Fruit fly (Drosophila melanogaster) whole organism, embryonic: ENCODE results near the gene Oatp26F.

Experiments used
- B-H2 ChIP-seq: fragments of 200-800 bp; sonication (Bioruptor generic); optimal IDR thresholded peaks from 2 replicates; lab custom pipeline; 2018; ENCODE audit warnings: missing biosample characterization, mild to moderate bottlenecking, missing genetic modification characterization
- CG10431 ChIP-seq: fragments of 200-800 bp; sonication (Bioruptor generic); optimal IDR thresholded peaks from 3 replicates; lab custom pipeline; 2018; ENCODE audit warnings: missing biosample characterization, mild to moderate bottlenecking, missing genetic modification characterization
- CG10565 ChIP-seq: fragments of 200-800 bp; sonication (Bioruptor generic); optimal IDR thresholded peaks from 3 replicates; lab custom pipeline; 2016; ENCODE audit warnings: missing biosample characterization, mild to moderate bottlenecking, missing genetic modification characterization
- CG12942 ChIP-seq: fragments of 200-800 bp; sonication (Bioruptor generic); optimal IDR thresholded peaks from 3 replicates; lab custom pipeline; 2016; ENCODE audit warnings: missing biosample characterization, missing genetic modification characterization
- CG13894 ChIP-seq: fragments of 200-800 bp; sonication (Bioruptor generic); optimal IDR thresholded peaks from 3 replicates; lab custom pipeline; 2018; ENCODE audit warnings: missing biosample characterization, mild to moderate bottlenecking, missing genetic modification characterization, moderate library complexity
- CG14014 ChIP-seq: fragments of 200-800 bp; sonication (Bioruptor generic); IDR thresholded peaks from 2 replicates; pipeline ENCODE4 v1.3.6; 2022; ENCODE audit warnings: missing biosample characterization, missing genetic modification characterization
- CG14441 ChIP-seq: fragments of 200-800 bp; sonication (Bioruptor generic); IDR thresholded peaks from 2 replicates; pipeline ENCODE4 v1.3.6; 2022; ENCODE audit warnings: missing biosample characterization, missing genetic modification characterization
- CG15269 ChIP-seq: fragments of 200-800 bp; sonication (Bioruptor generic); optimal IDR thresholded peaks from 2 replicates; lab custom pipeline; 2018; ENCODE audit warnings: missing biosample characterization, mild to moderate bottlenecking, missing genetic modification characterization, moderate library complexity
- CG16863 ChIP-seq: fragments of 200-800 bp; sonication (Bioruptor generic); optimal IDR thresholded peaks from 3 replicates; lab custom pipeline; 2016; ENCODE audit warnings: missing biosample characterization, missing genetic modification characterization
- CG17385 ChIP-seq: fragments of 200-800 bp; sonication (Bioruptor generic); optimal IDR thresholded peaks from 3 replicates; lab custom pipeline; 2018; ENCODE audit warnings: missing biosample characterization, mild to moderate bottlenecking, missing genetic modification characterization
- CG17802 ChIP-seq: fragments of 200-800 bp; sonication (Bioruptor generic); optimal IDR thresholded peaks from 2 replicates; lab custom pipeline; 2018; ENCODE audit warnings: missing biosample characterization, mild to moderate bottlenecking, missing genetic modification characterization, moderate library complexity
- CG18011 ChIP-seq: fragments of 200-800 bp; sonication (Bioruptor generic); optimal IDR thresholded peaks from 2 replicates; lab custom pipeline; 2017; ENCODE audit warnings: missing biosample characterization, missing genetic modification characterization, mild to moderate bottlenecking, moderate library complexity, missing genotype
- CG1832 ChIP-seq: fragments of 200-800 bp; sonication (Bioruptor generic); optimal IDR thresholded peaks from 2 replicates; lab custom pipeline; 2017; ENCODE audit warnings: missing biosample characterization, mild to moderate bottlenecking, missing genetic modification characterization, inconsistent platforms
- CG18619 ChIP-seq: fragments of 200-800 bp; sonication (Bioruptor generic); optimal IDR thresholded peaks from 3 replicates; lab custom pipeline; 2017; ENCODE audit warnings: missing biosample characterization, mild to moderate bottlenecking, missing genetic modification characterization
- CG2116 ChIP-seq: fragments of 200-800 bp; sonication (Bioruptor generic); optimal IDR thresholded peaks from 3 replicates; lab custom pipeline; 2018; ENCODE audit warnings: missing biosample characterization, mild to moderate bottlenecking, missing genetic modification characterization
- CG2120 ChIP-seq: fragments of 200-800 bp; sonication (Bioruptor generic); optimal IDR thresholded peaks from 3 replicates; lab custom pipeline; 2016; ENCODE audit warnings: missing biosample characterization, missing genetic modification characterization
- CG32772 ChIP-seq: fragments of 200-800 bp; sonication (Bioruptor generic); IDR thresholded peaks from 2 replicates; pipeline ENCODE4 v1.3.6; 2022; ENCODE audit warnings: missing biosample characterization, missing genetic modification characterization
- CG3847 ChIP-seq: fragments of 200-800 bp; sonication (Bioruptor generic); IDR thresholded peaks from 2 replicates; pipeline ENCODE4 v1.3.6; 2022; ENCODE audit warnings: missing biosample characterization, missing genetic modification characterization
- CG4282 ChIP-seq: fragments of 200-800 bp; sonication (Bioruptor generic); optimal IDR thresholded peaks from 2 replicates; lab custom pipeline; 2016; ENCODE audit warnings: missing biosample characterization, missing genetic modification characterization
- CG4328 ChIP-seq: fragments of 200-800 bp; sonication (Bioruptor generic); optimal IDR thresholded peaks from 3 replicates; lab custom pipeline; 2017; ENCODE audit warnings: missing biosample characterization, missing genetic modification reagents, missing genetic modification characterization
- CG4404 ChIP-seq: fragments of 200-800 bp; sonication (Bioruptor generic); IDR thresholded peaks from 2 replicates; pipeline ENCODE4 v1.3.6; 2022; ENCODE audit warnings: missing biosample characterization, missing genetic modification characterization
- CG7372 ChIP-seq: fragments of 200-800 bp; sonication (Bioruptor generic); IDR thresholded peaks from 2 replicates; pipeline ENCODE4 v1.3.6; 2022; ENCODE audit warnings: missing biosample characterization, missing genetic modification characterization
- CG7556 ChIP-seq: fragments of 200-800 bp; sonication (Bioruptor generic); optimal IDR thresholded peaks from 2 replicates; lab custom pipeline; 2017; ENCODE audit warnings: missing biosample characterization, mild to moderate bottlenecking, missing genetic modification characterization
- CG7745 ChIP-seq: fragments of 200-800 bp; sonication (Bioruptor generic); optimal IDR thresholded peaks from 2 replicates; lab custom pipeline; 2018; ENCODE audit warnings: missing biosample characterization, mild to moderate bottlenecking, missing genetic modification characterization, moderate library complexity
- CG7839 ChIP-seq: fragments of 200-800 bp; sonication (Bioruptor generic); optimal IDR thresholded peaks from 3 replicates; lab custom pipeline; 2018; ENCODE audit warnings: missing biosample characterization, mild to moderate bottlenecking, missing genetic modification characterization, moderate library complexity
- CG9817 ChIP-seq: fragments of 200-800 bp; sonication (Bioruptor generic); optimal IDR thresholded peaks from 2 replicates; lab custom pipeline; 2018; ENCODE audit warnings: missing biosample characterization, mild to moderate bottlenecking, missing genetic modification characterization, moderate library complexity
- D19A ChIP-seq: fragments of 200-800 bp; optimal IDR thresholded peaks from 3 replicates; lab custom pipeline; 2019; ENCODE audit warnings: missing biosample characterization, mild to moderate bottlenecking, missing genetic modification characterization, moderate library complexity
- Dbx ChIP-seq: fragments of 200-800 bp; sonication (Bioruptor generic); IDR thresholded peaks from 3 replicates; pipeline ENCODE4 v1.3.6; 2022; ENCODE audit warnings: missing biosample characterization, missing genetic modification characterization
- Fer1 ChIP-seq: fragments of 200-800 bp; sonication (Bioruptor generic); optimal IDR thresholded peaks from 2 replicates; lab custom pipeline; 2017; ENCODE audit warnings: missing biosample characterization, mild to moderate bottlenecking, missing genetic modification characterization
- HLH54F ChIP-seq: fragments of 200-800 bp; sonication (Bioruptor generic); optimal IDR thresholded peaks from 3 replicates; lab custom pipeline; 2016; ENCODE audit warnings: missing biosample characterization, missing genetic modification characterization
- Six4 ChIP-seq: fragments of 200-800 bp; sonication (Bioruptor generic); optimal IDR thresholded peaks from 2 replicates; lab custom pipeline; 2016; ENCODE audit warnings: missing biosample characterization, missing genetic modification characterization
- ab ChIP-seq: fragments of 200-800 bp; sonication (Bioruptor generic); optimal IDR thresholded peaks from 2 replicates; lab custom pipeline; 2016; ENCODE audit warnings: missing biosample characterization, missing genetic modification characterization
- abd-A ChIP-seq: fragments of 200-800 bp; sonication (Bioruptor generic); optimal IDR thresholded peaks from 3 replicates; lab custom pipeline; 2019; ENCODE audit warnings: missing biosample characterization, mild to moderate bottlenecking, missing genetic modification characterization, moderate library complexity
- ac ChIP-seq: fragments of 200-800 bp; sonication (Bioruptor generic); optimal IDR thresholded peaks from 3 replicates; lab custom pipeline; 2017; ENCODE audit warnings: missing biosample characterization, mild to moderate bottlenecking, missing genetic modification characterization
- ato ChIP-seq: fragments of 200-800 bp; sonication (Bioruptor generic); IDR thresholded peaks from 2 replicates; pipeline ENCODE4 v1.3.6; 2022; ENCODE audit warnings: missing biosample characterization, missing genetic modification characterization; ENCODE audit not compliant: partially characterized antibody
- az2 ChIP-seq: fragments of 200-800 bp; sonication (Bioruptor generic); optimal IDR thresholded peaks from 3 replicates; lab custom pipeline; 2016; ENCODE audit warnings: missing biosample characterization, missing genetic modification characterization
- bbx ChIP-seq: fragments of 200-800 bp; sonication (Bioruptor generic); IDR thresholded peaks from 2 replicates; pipeline ENCODE4 v1.3.6; 2022; ENCODE audit warnings: missing biosample characterization, missing genetic modification characterization; ENCODE audit not compliant: partially characterized antibody
- bowl ChIP-seq: fragments of 200-800 bp; sonication (Bioruptor generic); IDR thresholded peaks from 2 replicates; pipeline ENCODE4 v1.3.6; 2022; ENCODE audit warnings: missing biosample characterization, missing genetic modification characterization
- da ChIP-seq: fragments of 200-800 bp; sonication (Bioruptor generic); optimal IDR thresholded peaks from 2 replicates; lab custom pipeline; 2016; ENCODE audit warnings: missing biosample characterization, missing genetic modification characterization
- danr ChIP-seq: fragments of 200-800 bp; sonication (Bioruptor generic); IDR thresholded peaks from 2 replicates; pipeline ENCODE4 v1.3.6; 2022; ENCODE audit warnings: missing biosample characterization, missing genetic modification characterization
- ftz-f1 ChIP-seq: fragments of 200-800 bp; sonication (Bioruptor generic); optimal IDR thresholded peaks from 2 replicates; lab custom pipeline; 2016; ENCODE audit warnings: missing biosample characterization, missing genetic modification characterization
- fu2 ChIP-seq: fragments of 200-800 bp; sonication (Bioruptor generic); optimal IDR thresholded peaks from 2 replicates; lab custom pipeline; 2016; ENCODE audit warnings: missing biosample characterization, missing genetic modification characterization
- her ChIP-seq: fragments of 200-800 bp; sonication (Bioruptor generic); optimal IDR thresholded peaks from 2 replicates; lab custom pipeline; 2016; ENCODE audit warnings: missing biosample characterization, missing genetic modification characterization
- inv ChIP-seq: fragments of 200-800 bp; sonication (Bioruptor generic); IDR thresholded peaks from 2 replicates; pipeline ENCODE4 v1.3.6; 2022; ENCODE audit warnings: missing biosample characterization, missing genetic modification characterization; ENCODE audit not compliant: partially characterized antibody
- kni ChIP-seq: fragments of 200-800 bp; sonication (Bioruptor generic); optimal IDR thresholded peaks from 3 replicates; lab custom pipeline; 2017; ENCODE audit warnings: mild to moderate bottlenecking, missing biosample characterization, missing genetic modification reagents, missing genetic modification characterization
- oc ChIP-seq: fragments of 200-800 bp; sonication (Bioruptor generic); optimal IDR thresholded peaks from 2 replicates; lab custom pipeline; 2018; ENCODE audit warnings: missing biosample characterization, mild to moderate bottlenecking, missing genetic modification characterization, moderate library complexity
- pho ChIP-seq: fragments of 200-800 bp; sonication (Bioruptor generic); optimal IDR thresholded peaks from 2 replicates; lab custom pipeline; 2016; ENCODE audit warnings: missing biosample characterization, missing genetic modification characterization
- sisA ChIP-seq: fragments of 200-800 bp; sonication (Bioruptor generic); IDR thresholded peaks from 2 replicates; pipeline ENCODE4 v1.3.6; 2022; ENCODE audit warnings: missing biosample characterization, missing genetic modification characterization
- tup ChIP-seq: fragments of 200-800 bp; sonication (Bioruptor generic); optimal IDR thresholded peaks from 2 replicates; lab custom pipeline; 2016; ENCODE audit warnings: missing biosample characterization, mild to moderate bottlenecking, missing genetic modification characterization, moderate library complexity
- vfl ChIP-seq: fragments of 200-800 bp; sonication (Bioruptor generic); optimal IDR thresholded peaks from 2 replicates; lab custom pipeline; 2016; ENCODE audit warnings: missing biosample characterization, missing genetic modification characterization
- zfh1 ChIP-seq: fragments of 200-800 bp; sonication (Bioruptor generic); IDR thresholded peaks from 3 replicates; pipeline ENCODE4 v1.3.6; 2022; ENCODE audit warnings: missing biosample characterization, missing genetic modification characterization

Gene Oatp26F

DNA sequence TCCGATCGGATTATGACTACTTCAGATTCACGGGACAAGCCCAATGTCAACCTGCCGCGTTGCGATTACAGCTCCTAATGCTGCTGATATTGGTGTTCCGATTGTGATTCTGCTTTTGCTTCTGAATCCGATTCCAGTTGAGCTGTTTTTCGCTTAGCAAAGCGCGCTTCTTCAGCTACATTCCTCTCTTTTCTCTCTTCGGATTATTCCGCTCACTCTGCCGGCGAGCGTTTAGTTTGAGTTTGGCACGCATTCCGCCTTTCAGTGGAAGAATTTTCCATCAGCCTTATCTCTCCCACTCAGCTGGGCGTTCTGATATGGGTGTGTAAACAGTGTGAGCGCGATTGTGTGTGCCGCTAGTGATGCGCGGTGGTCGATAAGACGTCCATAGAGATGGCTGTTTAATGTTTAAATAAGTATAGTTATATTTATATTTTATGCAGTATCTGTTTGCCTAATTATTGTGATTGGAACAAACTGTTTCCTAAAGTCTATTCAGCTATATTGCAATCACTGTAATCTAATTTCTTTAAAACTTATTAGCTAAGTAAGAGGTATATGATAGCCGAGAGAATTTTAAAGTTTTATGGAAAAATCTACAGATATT lies 35.6 kb upstream of the Oatp26F start, which contains the start of gene Galt (continued):
- peak; percentile 18 for TF ChIP-seq az2 (GFP tag; lab: Kevin White, UChicago)
- TF ChIP-seq da (GFP tag; lab: Kevin White, UChicago): no peak
- no peak for TF ChIP-seq CG7372
- TF ChIP-seq CG4282 (GFP tag; lab: Kevin White, UChicago): no peak
- no peak for TF ChIP-seq CG7839 (tag; lab: Kevin White, UChicago)
- TF ChIP-seq her: no peak
- peak; percentile 31 for TF ChIP-seq CG17385
- no peak for TF ChIP-seq fu2 (GFP tag; lab: Kevin White, UChicago)
- peak; percentile 47; the same call in 1 of the 2 replicates for TF ChIP-seq bbx (GFP tag; lab: Robert Waterston, UW)
- TF ChIP-seq CG4404 (GFP tag; lab: Robert Waterston, UW): no peak
- no peak for TF ChIP-seq CG7556 (GFP tag; lab: Kevin White, UChicago)
- TF ChIP-seq CG1832 (GFP tag; lab: Kevin White, UChicago): no peak
- no peak for TF ChIP-seq CG10565 (GFP tag; lab: Kevin White, UChicago)
- no peak for TF ChIP-seq zfh1 (GFP tag; lab: Robert Waterston, UW)
- no peak for TF ChIP-seq CG7745 (tag; lab: Kevin White, UChicago)
- no peak for TF ChIP-seq CG17802
- TF ChIP-seq ftz-f1: peak; percentile 22
- no peak for TF ChIP-seq abd-A (tag; lab: Kevin White, UChicago)
- no peak for TF ChIP-seq Six4
- TF ChIP-seq vfl (GFP tag; lab: Kevin White, UChicago): no peak
- peak; percentile 33 for TF ChIP-seq CG2116 (GFP tag; lab: Kevin White, UChicago)
- TF ChIP-seq sisA: no peak
- TF ChIP-seq CG14014 (GFP tag; lab: Robert Waterston, UW): no peak
- no peak; the same call in 2 of the 3 replicates for TF ChIP-seq Dbx (GFP tag; lab: Robert Waterston, UW)
- no peak for TF ChIP-seq CG14441 (GFP tag; lab: Robert Waterston, UW)
- no peak for TF ChIP-seq danr
- no peak for TF ChIP-seq ac (GFP tag; lab: Kevin White, UChicago)
- TF ChIP-seq CG15269: no peak
- TF ChIP-seq B-H2 (GFP tag; lab: Kevin White, UChicago): peak; percentile 44
- TF ChIP-seq ab: no peak
- no peak for TF ChIP-seq tup
- TF ChIP-seq HLH54F (GFP tag; lab: Kevin White, UChicago): no peak
- no peak for TF ChIP-seq oc (tag; lab: Kevin White, UChicago)
- peak; percentile 23; the same call in 1 of the 2 replicates for TF ChIP-seq ato
- TF ChIP-seq kni (GFP tag; lab: Kevin White, UChicago): peak; percentile 57
- peak; percentile 68 for TF ChIP-seq Fer1 (GFP tag; lab: Kevin White, UChicago)
- TF ChIP-seq CG9817: peak; percentile 31
- TF ChIP-seq D19A (tag; lab: Kevin White, UChicago): no peak
- no peak for TF ChIP-seq CG16863 (GFP tag; lab: Kevin White, UChicago)
- TF ChIP-seq CG32772 (GFP tag; lab: Robert Waterston, UW): no peak
- no peak for TF ChIP-seq CG12942 (GFP tag; lab: Kevin White, UChicago)
- peak; percentile 52; the same call in 1 of the 2 replicates for TF ChIP-seq inv
- TF ChIP-seq CG13894 (tag; lab: Kevin White, UChicago): no peak
- TF ChIP-seq CG18619: no peak
- TF ChIP-seq CG4328 (GFP tag; lab: Kevin White, UChicago): peak; percentile 39
- TF ChIP-seq CG2120 (GFP tag; lab: Kevin White, UChicago): peak; percentile 59
- TF ChIP-seq CG3847: no peak
- peak; percentile 38 for TF ChIP-seq CG10431
- no peak for TF ChIP-seq pho
- no peak for TF ChIP-seq CG18011 (GFP tag; lab: Kevin White, UChicago)
- no peak for TF ChIP-seq bowl (GFP tag; lab: Robert Waterston, UW)
